Worm (Caenorhabditis elegans) whole organism, midembryonic: ENCODE measurements around the gene C06B8.2.

Experiments used
- T22C8.4 ChIP-seq: fragments of 200-800 bp; sonication (Bioruptor generic); IDR thresholded peaks from 2 replicates; pipeline ENCODE4 v1.3.6; 2022; ENCODE audit warnings: missing genetic modification characterization, missing compliant biosample characterization
- cog-1 ChIP-seq: sonication (generic microtip); optimal IDR thresholded peaks from 2 replicates; lab custom pipeline; 2016; ENCODE audit warnings: missing genetic modification characterization, missing compliant biosample characterization
- flt-1 ChIP-seq: fragments of 200-800 bp; sonication (Bioruptor generic); IDR thresholded peaks from 2 replicates; pipeline ENCODE4 v1.3.6; 2022; ENCODE audit warnings: missing genetic modification characterization, missing compliant biosample characterization
- klf-2 ChIP-seq: fragments of 200-800 bp; sonication (Bioruptor generic); conservative IDR thresholded peaks from 2 replicates; pipeline ENCODE4 v1.3.6; 2022; ENCODE audit warnings: missing genetic modification reagents, missing genetic modification characterization, missing compliant biosample characterization
- med-1 ChIP-seq: sonication (generic microtip); optimal IDR thresholded peaks from 2 replicates; lab custom pipeline; 2017; ENCODE audit warnings: missing genetic modification characterization, mild to moderate bottlenecking, missing compliant biosample characterization, antibody characterized with exemption, missing genetic modification reagents; ENCODE audit not compliant: insufficient read depth
- ref-1 ChIP-seq: fragments of 200-800 bp; sonication (Bioruptor generic); conservative IDR thresholded peaks from 2 replicates; pipeline ENCODE4 v1.3.6; 2022; ENCODE audit warnings: missing genetic modification reagents, missing genetic modification characterization, missing compliant biosample characterization
- tab-1 ChIP-seq: fragments of 200-800 bp; sonication (Bioruptor generic); IDR thresholded peaks from 2 replicates; pipeline ENCODE4 v1.3.6; 2022; ENCODE audit warnings: missing genetic modification characterization, missing compliant biosample characterization
- ztf-23 ChIP-seq: fragments of 200-800 bp; sonication (Bioruptor generic); IDR thresholded peaks from 2 replicates; pipeline ENCODE4 v1.3.6; 2022; ENCODE audit warnings: missing genetic modification reagents, missing genetic modification characterization, missing compliant biosample characterization
- ztf-29 ChIP-seq: fragments of 200-800 bp; sonication (Bioruptor generic); IDR thresholded peaks from 2 replicates; pipeline ENCODE4 v1.3.6; 2022; ENCODE audit warnings: missing genetic modification reagents, missing genetic modification characterization, missing compliant biosample characterization

The C06B8.2 gene

DNA sequence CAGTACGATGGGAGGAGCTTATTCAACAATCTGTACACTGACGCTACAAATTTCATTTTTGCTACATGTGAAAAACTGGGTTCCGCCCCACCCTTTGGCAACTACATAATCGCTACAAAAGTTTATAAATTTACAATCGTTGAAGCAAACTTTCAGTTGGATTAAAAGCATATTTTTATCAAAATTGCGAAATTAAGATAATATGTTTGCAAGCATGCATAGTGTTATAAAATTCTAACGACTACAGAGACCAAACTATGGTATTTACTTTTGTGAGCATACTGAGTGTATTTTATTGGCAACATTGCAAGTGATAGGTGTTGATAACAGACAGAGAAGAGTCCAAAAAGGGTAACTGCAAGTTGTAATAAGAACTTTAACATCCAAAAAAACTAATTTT, at the start of gene C06B8.2:
C06B8.2 (minus strand) TSS at position 153 of the 400 bp plus-strand sequence.
- TF ChIP-seq flt-1 (GFP tag; lab: Robert Waterston, UW) (no peak), ztf-29 (GFP tag; lab: Robert Waterston, UW) (no peak), cog-1 (tag; lab: Kevin White, UChicago) (no peak), med-1 (GFP tag; lab: Kevin White, UChicago) (no peak), tab-1 (GFP tag; lab: Robert Waterston, UW) (no peak)

DNA sequence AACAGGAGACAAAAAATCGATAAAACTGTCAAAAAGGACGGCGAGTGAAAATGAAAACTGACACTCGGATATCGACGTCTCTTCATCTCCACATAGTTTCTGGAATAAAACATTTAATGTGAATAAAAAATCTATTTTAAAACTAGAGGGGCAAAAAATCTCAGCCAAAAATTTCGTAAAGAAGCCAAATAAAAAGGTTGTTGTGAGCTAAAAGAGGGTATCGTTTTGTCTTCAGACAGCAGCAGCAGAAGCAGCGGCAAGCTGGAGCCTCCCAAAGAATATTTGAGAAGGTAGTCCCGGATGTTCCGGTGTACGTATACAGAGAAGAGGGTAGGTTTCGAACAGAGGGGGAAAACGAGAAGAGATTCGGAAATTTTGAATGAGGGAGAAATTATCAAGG, 43.4 kb upstream of the C06B8.2 start, which contains the start of gene lgc-31:
lgc-31 (minus strand) TSS at position 101 of the 400 bp plus-strand sequence.
- TF ChIP-seq med-1 (GFP tag; lab: Kevin White, UChicago) (no peak), ztf-23 (GFP tag; lab: Robert Waterston, UW) (no peak), tab-1 (GFP tag; lab: Robert Waterston, UW) (no peak), cog-1 (tag; lab: Kevin White, UChicago) (no peak), flt-1 (GFP tag; lab: Robert Waterston, UW) (no peak), ref-1 (no peak), ztf-29 (GFP tag; lab: Robert Waterston, UW) (no peak), klf-2 (GFP tag; lab: Robert Waterston, UW) (no peak), T22C8.4 (GFP tag; lab: Robert Waterston, UW) (no peak)

DNA sequence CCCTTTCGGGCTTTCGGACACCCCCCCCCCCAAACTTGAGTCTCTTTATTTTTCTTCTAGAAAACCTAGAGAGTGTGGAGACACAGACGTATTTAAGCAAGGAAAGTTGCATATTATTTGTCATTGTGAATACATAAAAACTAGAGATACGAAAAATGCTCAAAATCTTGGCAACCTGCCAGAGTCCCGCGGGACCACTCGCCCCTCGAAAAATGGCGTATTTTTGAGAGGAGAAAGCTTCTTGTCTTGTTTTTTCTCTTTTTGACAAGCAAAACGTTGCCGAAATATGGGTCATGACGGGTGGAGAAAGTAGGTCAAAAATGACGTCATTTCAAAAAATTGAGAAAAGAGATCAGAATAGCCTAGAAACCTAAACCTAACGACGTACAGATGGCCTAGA, 41.8 kb upstream of the C06B8.2 start:
- TF ChIP-seq klf-2 (GFP tag; lab: Robert Waterston, UW) (no peak), ztf-29 (GFP tag; lab: Robert Waterston, UW) (no peak), T22C8.4 (GFP tag; lab: Robert Waterston, UW) (no peak), med-1 (GFP tag; lab: Kevin White, UChicago) (no peak), cog-1 (tag; lab: Kevin White, UChicago) (no peak), flt-1 (GFP tag; lab: Robert Waterston, UW) (no peak), ref-1 (no peak), ztf-23 (GFP tag; lab: Robert Waterston, UW) (no peak), tab-1 (GFP tag; lab: Robert Waterston, UW) (no peak)

DNA sequence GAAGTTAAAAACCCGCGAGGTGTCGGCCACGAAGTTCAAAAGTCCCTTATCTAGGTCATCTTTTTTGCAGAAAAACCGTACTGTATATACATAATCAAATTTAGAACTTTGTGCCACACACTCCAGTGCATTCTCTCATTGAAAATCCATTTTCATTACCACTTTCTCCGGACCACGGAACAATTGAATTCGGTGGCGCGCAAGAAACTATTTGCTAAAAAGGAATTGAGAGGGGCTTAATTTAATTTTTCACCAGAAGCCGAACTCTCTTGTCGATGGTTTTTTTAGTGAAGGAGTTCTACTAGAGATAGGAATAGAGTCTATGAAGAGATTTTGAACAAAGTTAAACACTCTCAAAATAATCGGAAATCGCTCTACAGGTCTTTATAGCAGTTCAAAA, 41.3 kb upstream of the C06B8.2 start:
- TF ChIP-seq med-1 (GFP tag; lab: Kevin White, UChicago) (no peak), klf-2 (GFP tag; lab: Robert Waterston, UW) (no peak), cog-1 (tag; lab: Kevin White, UChicago) (no peak), T22C8.4 (GFP tag; lab: Robert Waterston, UW) (no peak), ref-1 (no peak), tab-1 (GFP tag; lab: Robert Waterston, UW) (no peak), flt-1 (GFP tag; lab: Robert Waterston, UW) (no peak), ztf-29 (GFP tag; lab: Robert Waterston, UW) (no peak), ztf-23 (GFP tag; lab: Robert Waterston, UW) (no peak)

DNA sequence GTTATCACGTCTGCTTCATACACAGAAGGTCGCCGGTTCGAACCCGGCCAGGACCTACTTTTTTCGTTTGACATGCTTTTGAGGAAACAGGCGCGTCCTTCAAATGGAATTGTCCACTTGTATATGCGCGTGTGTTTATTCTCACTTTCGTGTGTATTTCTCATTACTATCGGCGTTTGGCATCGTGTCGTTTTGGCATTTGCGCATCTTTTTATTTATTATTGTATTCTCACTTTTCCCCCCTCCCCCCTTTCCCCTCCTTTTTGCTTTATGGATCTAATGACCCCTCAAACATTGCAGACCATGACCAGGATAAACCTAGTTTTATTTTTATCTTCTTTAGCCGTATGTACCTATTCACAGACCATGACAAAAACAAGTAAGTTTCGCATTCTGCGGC, 38.9 kb upstream of the C06B8.2 start, which contains the start of gene F21A3.3:
F21A3.3 (plus strand) TSS at position 301 of the 400 bp plus-strand sequence.
- TF ChIP-seq ztf-23 (GFP tag; lab: Robert Waterston, UW) (no peak), flt-1 (GFP tag; lab: Robert Waterston, UW) (no peak), T22C8.4 (GFP tag; lab: Robert Waterston, UW) (no peak), klf-2 (GFP tag; lab: Robert Waterston, UW) (no peak), ref-1 (no peak), tab-1 (GFP tag; lab: Robert Waterston, UW) (no peak), med-1 (GFP tag; lab: Kevin White, UChicago) (no peak), cog-1 (tag; lab: Kevin White, UChicago) (no peak), ztf-29 (GFP tag; lab: Robert Waterston, UW) (no peak)

DNA sequence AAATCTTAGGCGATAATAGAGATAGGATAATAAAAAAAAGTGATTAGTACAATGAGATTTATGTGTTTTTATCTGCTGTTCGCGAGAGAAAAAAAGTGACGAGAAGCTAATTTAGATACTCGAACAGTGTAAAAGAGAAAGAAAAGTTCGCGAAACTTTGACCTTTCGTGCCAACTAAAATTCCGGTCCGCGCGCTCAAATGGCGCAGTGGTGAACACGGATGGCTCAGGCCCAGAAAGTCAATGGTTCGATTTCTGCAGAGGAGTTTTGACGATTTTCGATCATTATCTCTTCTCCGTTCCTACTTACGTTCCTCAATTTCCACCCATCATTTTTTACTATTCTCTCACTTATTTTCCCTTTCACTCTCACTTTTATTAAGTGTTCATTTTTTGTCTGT, 37.9 kb upstream of the C06B8.2 start:
- TF ChIP-seq ref-1 (no peak), ztf-23 (GFP tag; lab: Robert Waterston, UW) (no peak), flt-1 (GFP tag; lab: Robert Waterston, UW) (no peak), ztf-29 (GFP tag; lab: Robert Waterston, UW) (no peak), klf-2 (GFP tag; lab: Robert Waterston, UW) (no peak), T22C8.4 (GFP tag; lab: Robert Waterston, UW) (no peak), cog-1 (tag; lab: Kevin White, UChicago) (no peak), med-1 (GFP tag; lab: Kevin White, UChicago) (no peak), tab-1 (GFP tag; lab: Robert Waterston, UW) (no peak)

DNA sequence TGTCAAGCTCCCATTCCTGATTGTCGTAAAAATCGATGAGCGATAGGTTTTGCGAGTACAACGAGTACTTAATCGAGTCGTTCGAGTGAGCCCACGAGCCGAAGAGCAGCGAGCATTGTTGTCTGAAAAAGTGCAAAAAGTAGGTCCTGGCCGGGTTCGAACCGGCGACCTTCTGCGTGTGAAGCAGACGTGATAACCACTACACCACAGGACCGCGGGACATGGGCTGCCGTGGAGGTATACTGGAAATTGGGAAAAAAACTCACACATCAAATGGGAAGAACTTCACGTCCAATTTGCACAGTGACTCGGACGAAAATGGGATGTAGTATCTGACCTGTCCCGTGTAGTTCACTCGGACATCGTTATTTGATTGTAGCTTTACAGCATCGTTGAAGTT, 36.8 kb upstream of the C06B8.2 start:
- TF ChIP-seq klf-2 (GFP tag; lab: Robert Waterston, UW) (no peak), T22C8.4 (GFP tag; lab: Robert Waterston, UW) (no peak), ztf-29 (GFP tag; lab: Robert Waterston, UW) (no peak), ztf-23 (GFP tag; lab: Robert Waterston, UW) (no peak), ref-1 (no peak), flt-1 (GFP tag; lab: Robert Waterston, UW) (no peak), cog-1 (tag; lab: Kevin White, UChicago) (no peak), tab-1 (GFP tag; lab: Robert Waterston, UW) (no peak), med-1 (GFP tag; lab: Kevin White, UChicago) (no peak)

DNA sequence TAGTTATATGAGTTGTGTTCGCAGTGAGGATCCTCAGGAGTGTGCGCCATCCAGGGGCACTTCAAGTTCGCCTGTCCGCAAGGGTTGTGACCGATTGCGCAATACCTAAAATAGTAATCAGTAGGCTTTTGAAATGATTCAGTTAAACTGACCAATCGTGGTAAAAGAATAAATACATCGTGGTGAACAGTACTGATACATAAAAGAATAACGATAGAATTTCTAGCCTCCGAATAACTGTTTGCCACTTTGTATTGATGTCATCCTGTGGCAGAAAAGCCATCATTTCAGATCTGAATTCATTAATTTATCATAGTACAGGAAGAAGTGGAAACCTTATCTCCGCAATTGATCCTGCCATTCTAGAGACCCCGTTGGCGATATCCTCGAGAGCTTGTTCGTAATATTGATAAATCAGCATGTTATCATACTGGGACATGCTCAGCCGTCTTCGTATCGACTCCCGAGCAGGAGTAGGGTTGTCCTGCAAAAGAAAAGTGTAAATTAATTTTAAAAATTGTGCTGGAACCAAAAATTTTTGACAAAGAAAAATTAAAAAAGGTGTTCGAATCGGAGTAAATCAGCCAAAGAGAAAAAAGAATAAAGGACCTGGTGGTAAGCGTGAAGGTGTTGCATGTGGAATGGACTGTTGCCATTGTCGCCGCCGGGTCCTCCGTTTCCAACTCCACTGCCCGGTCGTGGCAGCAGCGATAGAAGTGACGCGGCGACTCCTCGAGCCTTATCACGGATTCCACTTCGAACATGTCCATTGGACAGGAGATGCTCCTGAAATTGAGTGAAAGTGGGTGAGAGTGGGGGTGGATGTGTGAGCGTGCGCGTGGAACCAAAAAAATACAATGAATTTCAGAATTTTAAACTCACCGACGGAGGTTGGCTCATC, 34.6 kb upstream of the C06B8.2 start:
- TF ChIP-seq ref-1 (no peak), ztf-29 (GFP tag; lab: Robert Waterston, UW) (no peak), klf-2 (GFP tag; lab: Robert Waterston, UW) (no peak), cog-1 (tag; lab: Kevin White, UChicago) (no peak), tab-1 (GFP tag; lab: Robert Waterston, UW) (no peak), flt-1 (GFP tag; lab: Robert Waterston, UW) (no peak), ztf-23 (GFP tag; lab: Robert Waterston, UW) (no peak), T22C8.4 (GFP tag; lab: Robert Waterston, UW) (no peak)
